Comparison of ENCODE assay signal across 1 fruit fly cellular context in genomic region chr3L:14463454-14464208, dm6.
A peak's percentile ranks its signal among the peaks of the same experiment; 100 is the strongest.
TF ChIP-seq lines count a peak whose summit lies in the region.

No protein-coding gene starts in this region.

TF ChIP-seq in whole organism, prepupa, 60 proteins besides CTCF, POLR2A, EP300 and RAD21 (continued from another document):
- TF ChIP-seq spab (GFP tag; optimal IDR thresholded peaks at IDR 0.05; lab: Kevin White, UChicago) (peak; percentile 88), Hr38 (GFP tag; optimal IDR thresholded peaks at IDR 0.05; lab: Kevin White, UChicago) (no peak), acj6 (GFP tag; optimal IDR thresholded peaks at IDR 0.05; lab: Kevin White, UChicago) (peak; percentile 78), cyc (GFP tag; optimal IDR thresholded peaks at IDR 0.05; lab: Kevin White, UChicago) (no peak), fd59A (GFP tag; optimal IDR thresholded peaks at IDR 0.05; lab: Kevin White, UChicago) (peak; percentile 91), eg (GFP tag; IDR thresholded peaks at IDR 0.05; lab: Robert Waterston, UW) (no peak), CG8119 (GFP tag; IDR thresholded peaks at IDR 0.05; lab: Robert Waterston, UW) (peak; percentile 71), Lpt (GFP tag; optimal IDR thresholded peaks at IDR 0.05; lab: Kevin White, UChicago) (no peak), CG8632 (GFP tag; optimal IDR thresholded peaks at IDR 0.05; lab: Kevin White, UChicago) (peak; percentile 79), CG4318 (GFP tag; optimal IDR thresholded peaks at IDR 0.05; lab: Kevin White, UChicago) (peak; percentile 60), CG10631 (GFP tag; optimal IDR thresholded peaks at IDR 0.05; lab: Kevin White, UChicago) (peak; percentile 85), CG6808 (GFP tag; optimal IDR thresholded peaks at IDR 0.05; lab: Kevin White, UChicago) (peak; percentile 87), CG10669 (GFP tag; optimal IDR thresholded peaks at IDR 0.05; lab: Kevin White, UChicago) (peak; percentile 74), CG11294 (GFP tag; IDR thresholded peaks at IDR 0.05; lab: Robert Waterston, UW) (no peak), Hr4 (GFP tag; optimal IDR thresholded peaks at IDR 0.05; lab: Kevin White, UChicago) (peak; percentile 55), esn (GFP tag; optimal IDR thresholded peaks at IDR 0.05; lab: Kevin White, UChicago) (peak; percentile 64), Sox102F (GFP tag; optimal IDR thresholded peaks at IDR 0.05; lab: Kevin White, UChicago) (no peak), Gug (GFP tag; IDR thresholded peaks at IDR 0.05; lab: Robert Waterston, UW) (peak; percentile 21; the same call in 1 of the 2 replicates), CG1621 (tag; optimal IDR thresholded peaks at IDR 0.05; lab: Kevin White, UChicago) (peak; percentile 64), Eip75B (GFP tag; optimal IDR thresholded peaks at IDR 0.05; lab: Kevin White, UChicago) (peak; percentile 49), CG11762 (GFP tag; optimal IDR thresholded peaks at IDR 0.05; lab: Kevin White, UChicago; ENCODE audit: insufficient read depth) (peak; percentile 22), Ets96B (tag; optimal IDR thresholded peaks at IDR 0.05; lab: Kevin White, UChicago) (peak; percentile 94), CG3919 (GFP tag; optimal IDR thresholded peaks at IDR 0.05; lab: Kevin White, UChicago) (peak; percentile 52), pdm3 (GFP tag; optimal IDR thresholded peaks at IDR 0.05; lab: Kevin White, UChicago) (peak; percentile 58), CG11902 (GFP tag; optimal IDR thresholded peaks at IDR 0.05; lab: Kevin White, UChicago) (no peak), CG6792 (GFP tag; optimal IDR thresholded peaks at IDR 0.05; lab: Kevin White, UChicago) (peak; percentile 69), vri (GFP tag; optimal IDR thresholded peaks at IDR 0.05; lab: Kevin White, UChicago) (no peak), CG6163 (GFP tag; IDR thresholded peaks at IDR 0.05; lab: Robert Waterston, UW) (peak; percentile 32; the same call in 1 of the 3 replicates), achi (GFP tag; optimal IDR thresholded peaks at IDR 0.05; lab: Kevin White, UChicago) (peak; percentile 80), Eip93F (GFP tag; optimal IDR thresholded peaks at IDR 0.05; lab: Kevin White, UChicago) (no peak), ss (GFP tag; optimal IDR thresholded peaks at IDR 0.05; lab: Kevin White, UChicago) (peak; percentile 87), CG3032 (tag; optimal IDR thresholded peaks at IDR 0.05; lab: Kevin White, UChicago) (peak; percentile 94), CG9139 (GFP tag; optimal IDR thresholded peaks at IDR 0.05; lab: Kevin White, UChicago) (peak; percentile 75), Sox15 (GFP tag; optimal IDR thresholded peaks at IDR 0.05; lab: Kevin White, UChicago) (peak; percentile 35), OdsH (GFP tag; optimal IDR thresholded peaks at IDR 0.05; lab: Kevin White, UChicago) (peak; percentile 73)
